Fruit fly (Drosophila melanogaster): ENCODE results near the gene CG13950.

The CG13950 gene

dm6 chr2L:842873-843272, 17.1 kb upstream of the CG13950 start:
- peak; percentile 65 for TF ChIP-seq EcR (GFP tag; optimal IDR thresholded peaks at IDR 0.05)
- TF ChIP-seq CG4496 (GFP tag; IDR thresholded peaks at IDR 0.05) = no peak

dm6 chr2L:843301-843700, 16.7 kb upstream of the CG13950 start:
- TF ChIP-seq CG15710 (tag; optimal IDR thresholded peaks at IDR 0.05) (no peak), EcR (GFP tag; optimal IDR thresholded peaks at IDR 0.05) (no peak), CG17806 (tag; optimal IDR thresholded peaks at IDR 0.05) (no peak), CG4496 (GFP tag; IDR thresholded peaks at IDR 0.05) (no peak), Snoo (tag; optimal IDR thresholded peaks at IDR 0.05) (no peak), gl (tag; optimal IDR thresholded peaks at IDR 0.05) (no peak), fd96Ca (GFP tag; IDR thresholded peaks at IDR 0.05) (no peak), CG14655 (GFP tag; optimal IDR thresholded peaks at IDR 0.05) (no peak), CG13204 (GFP tag; optimal IDR thresholded peaks at IDR 0.05) (no peak), CG10348 (GFP tag; IDR thresholded peaks at IDR 0.05) (no peak), Pif1A (GFP tag; optimal IDR thresholded peaks at IDR 0.05) (no peak), Ets98B (GFP tag; IDR thresholded peaks at IDR 0.05) (no peak), CG34367 (tag; optimal IDR thresholded peaks at IDR 0.05) (no peak), CG12605 (GFP tag; IDR thresholded peaks at IDR 0.05) (no peak), CG8159 (tag; optimal IDR thresholded peaks at IDR 0.05) (no peak)

- TF ChIP-seq CG8159 (tag; optimal IDR thresholded peaks at IDR 0.05) (peak; percentile 52), CG12605 (GFP tag; IDR thresholded peaks at IDR 0.05) (peak; percentile 65), rn (GFP tag; IDR thresholded peaks at IDR 0.05) (peak; percentile 33; the same call in 1 of the 2 replicates), CG15710 (tag; optimal IDR thresholded peaks at IDR 0.05) (peak; percentile 15), Pif1B (GFP tag; optimal IDR thresholded peaks at IDR 0.05) (no peak), D1 (tag; optimal IDR thresholded peaks at IDR 0.05) (no peak), EcR (GFP tag; optimal IDR thresholded peaks at IDR 0.05) (no peak), CG14655 (GFP tag; optimal IDR thresholded peaks at IDR 0.05) (peak; percentile 75), CG8301 (tag; optimal IDR thresholded peaks at IDR 0.05) (peak; percentile 70), gl (tag; optimal IDR thresholded peaks at IDR 0.05) (peak; percentile 37), Pif1A (GFP tag; optimal IDR thresholded peaks at IDR 0.05) (peak; percentile 32), CG34367 (tag; optimal IDR thresholded peaks at IDR 0.05) (peak; percentile 48), CG17806 (tag; optimal IDR thresholded peaks at IDR 0.05) (peak; percentile 52), Ets98B (GFP tag; IDR thresholded peaks at IDR 0.05) (peak; percentile 59), CG9948 (tag; optimal IDR thresholded peaks at IDR 0.05) (peak; percentile 32), fd96Ca (GFP tag; IDR thresholded peaks at IDR 0.05) (peak; percentile 53; the same call in 2 of the 3 replicates), CG32121 (GFP tag; IDR thresholded peaks at IDR 0.05) (peak; percentile 12; the same call in 1 of the 2 replicates), CG10348 (GFP tag; IDR thresholded peaks at IDR 0.05) (no peak), CG13204 (GFP tag; optimal IDR thresholded peaks at IDR 0.05) (peak; percentile 23), Snoo (tag; optimal IDR thresholded peaks at IDR 0.05) (no peak), CG4496 (GFP tag; IDR thresholded peaks at IDR 0.05) (peak; percentile 75)
Measured at dm6 chr2L:843850-844791, 15.9 kb upstream of the CG13950 start.

dm6 chr2L:845341-846004, 14.5 kb upstream of the CG13950 start:
- peak; percentile 86 for TF ChIP-seq CG32121 (GFP tag; IDR thresholded peaks at IDR 0.05)
- peak; percentile 60 for TF ChIP-seq CG15710 (tag; optimal IDR thresholded peaks at IDR 0.05)
- TF ChIP-seq EcR (GFP tag; optimal IDR thresholded peaks at IDR 0.05) = no peak
- TF ChIP-seq Snoo (tag; optimal IDR thresholded peaks at IDR 0.05) = peak; percentile 62
- TF ChIP-seq D1 (tag; optimal IDR thresholded peaks at IDR 0.05) = no peak
- no peak for TF ChIP-seq CG13204 (GFP tag; optimal IDR thresholded peaks at IDR 0.05)
- peak; percentile 80 for TF ChIP-seq Pif1B (GFP tag; optimal IDR thresholded peaks at IDR 0.05)
- TF ChIP-seq CG10348 (GFP tag; IDR thresholded peaks at IDR 0.05) = no peak
- TF ChIP-seq fd96Ca (GFP tag; IDR thresholded peaks at IDR 0.05) = peak; percentile 92
- TF ChIP-seq rn (GFP tag; IDR thresholded peaks at IDR 0.05) = peak; percentile 75
- TF ChIP-seq CG9948 (tag; optimal IDR thresholded peaks at IDR 0.05) = peak; percentile 67
- TF ChIP-seq CG4496 (GFP tag; IDR thresholded peaks at IDR 0.05) = peak; percentile 94
- TF ChIP-seq Pif1A (GFP tag; optimal IDR thresholded peaks at IDR 0.05) = peak; percentile 82
- peak; percentile 72 for TF ChIP-seq CG17806 (tag; optimal IDR thresholded peaks at IDR 0.05)
- peak; percentile 55 for TF ChIP-seq CG34367 (tag; optimal IDR thresholded peaks at IDR 0.05)
- TF ChIP-seq CG8159 (tag; optimal IDR thresholded peaks at IDR 0.05) = peak; percentile 58
- peak; percentile 88 for TF ChIP-seq CG14655 (GFP tag; optimal IDR thresholded peaks at IDR 0.05)
- peak; percentile 88 for TF ChIP-seq CG8301 (tag; optimal IDR thresholded peaks at IDR 0.05)
- no peak for TF ChIP-seq gl (tag; optimal IDR thresholded peaks at IDR 0.05)
- peak; percentile 84 for TF ChIP-seq CG12605 (GFP tag; IDR thresholded peaks at IDR 0.05)
- peak; percentile 92 for TF ChIP-seq Ets98B (GFP tag; IDR thresholded peaks at IDR 0.05)

dm6 chr2L:846167-846868, 13.7 kb upstream of the CG13950 start:
- TF ChIP-seq CG14655 (GFP tag; optimal IDR thresholded peaks at IDR 0.05) = peak; percentile 76
- TF ChIP-seq gl (tag; optimal IDR thresholded peaks at IDR 0.05) = no peak
- peak; percentile 1 for TF ChIP-seq CG9948 (tag; optimal IDR thresholded peaks at IDR 0.05)
- TF ChIP-seq fd96Ca (GFP tag; IDR thresholded peaks at IDR 0.05) = peak; percentile 78; the same call in 2 of the 3 replicates
- TF ChIP-seq CG34367 (tag; optimal IDR thresholded peaks at IDR 0.05) = no peak
- no peak for TF ChIP-seq CG13204 (GFP tag; optimal IDR thresholded peaks at IDR 0.05)
- peak; percentile 36 for TF ChIP-seq CG17806 (tag; optimal IDR thresholded peaks at IDR 0.05)
- no peak; the same call in 1 of the 2 replicates for TF ChIP-seq CG12605 (GFP tag; IDR thresholded peaks at IDR 0.05)
- no peak for TF ChIP-seq D1 (tag; optimal IDR thresholded peaks at IDR 0.05)
- TF ChIP-seq CG8159 (tag; optimal IDR thresholded peaks at IDR 0.05) = peak; percentile 5
- no peak for TF ChIP-seq EcR (GFP tag; optimal IDR thresholded peaks at IDR 0.05)
- TF ChIP-seq Ets98B (GFP tag; IDR thresholded peaks at IDR 0.05) = peak; percentile 61
- peak; percentile 66 for TF ChIP-seq Pif1A (GFP tag; optimal IDR thresholded peaks at IDR 0.05)
- peak; percentile 10 for TF ChIP-seq Snoo (tag; optimal IDR thresholded peaks at IDR 0.05)
- TF ChIP-seq CG4496 (GFP tag; IDR thresholded peaks at IDR 0.05) = peak; percentile 82; the same call in 2 of the 3 replicates
- TF ChIP-seq rn (GFP tag; IDR thresholded peaks at IDR 0.05) = no peak
- TF ChIP-seq CG32121 (GFP tag; IDR thresholded peaks at IDR 0.05) = peak; percentile 59; the same call in 1 of the 2 replicates
- TF ChIP-seq CG8301 (tag; optimal IDR thresholded peaks at IDR 0.05) = peak; percentile 83
- TF ChIP-seq CG15710 (tag; optimal IDR thresholded peaks at IDR 0.05) = no peak
- no peak for TF ChIP-seq CG10348 (GFP tag; IDR thresholded peaks at IDR 0.05)
- TF ChIP-seq Pif1B (GFP tag; optimal IDR thresholded peaks at IDR 0.05) = peak; percentile 33

Measured in whole organism, pupa.